Worm (Caenorhabditis elegans): ENCODE results near the gene vps-54.
A peak's percentile ranks its signal among the peaks of the same experiment; 100 is the strongest.

Gene vps-54

ce11 chrV:10528500-10528899, 47.7 kb downstream of the vps-54 start, which contains the start of gene F25D1.3:
Gene F25D1.3, plus strand, starts transcription at chrV:10528724.
- TF ChIP-seq hnd-1 (tag; optimal IDR thresholded peaks at IDR 0.05) (no peak), tbx-37 (GFP tag; conservative IDR thresholded peaks at IDR 0.05) (no peak), sea-1 (GFP tag; conservative IDR thresholded peaks at IDR 0.05) (no peak), scrt-1 (GFP tag; IDR thresholded peaks at IDR 0.05) (no peak), B0310.2 (tag; optimal IDR thresholded peaks at IDR 0.05) (no peak), ets-7 (tag; optimal IDR thresholded peaks at IDR 0.05) (no peak), aly-1 (tag; optimal IDR thresholded peaks at IDR 0.05) (no peak), ceh-36 (tag; optimal IDR thresholded peaks at IDR 0.05) (no peak), ceh-13 (GFP tag; optimal IDR thresholded peaks at IDR 0.05) (no peak), tra-4 (tag; optimal IDR thresholded peaks at IDR 0.05) (no peak), hmbx-1 (tag; optimal IDR thresholded peaks at IDR 0.05) (no peak), pes-1 (GFP tag; IDR thresholded peaks at IDR 0.05) (no peak)

ce11 chrV:10525902-10526301, 50.3 kb downstream of the vps-54 start, which contains the start of the genes C35A5.8 and hda-11:
Gene C35A5.8, minus strand, starts transcription at chrV:10525908.
Gene hda-11, plus strand, starts transcription at chrV:10526184.
- no peak for TF ChIP-seq flt-1 (GFP tag; IDR thresholded peaks at IDR 0.05)
- no peak for TF ChIP-seq hmbx-1 (tag; optimal IDR thresholded peaks at IDR 0.05)
- TF ChIP-seq pes-1 (GFP tag; IDR thresholded peaks at IDR 0.05) = no peak
- TF ChIP-seq hmg-4 (GFP tag; optimal IDR thresholded peaks at IDR 0.05) = no peak
- TF ChIP-seq hnd-1 (tag; optimal IDR thresholded peaks at IDR 0.05) = no peak
- TF ChIP-seq tbx-37 (GFP tag; conservative IDR thresholded peaks at IDR 0.05) = peak; percentile 72

- TF ChIP-seq ets-7 (tag; optimal IDR thresholded peaks at IDR 0.05) (no peak), aly-1 (tag; optimal IDR thresholded peaks at IDR 0.05) (no peak)
These were observed 59.5 kb downstream of the vps-54 start for ce11 chrV:10516702-10517101.

Data from whole organism, early embryonic.